Fruit fly (Drosophila melanogaster): ENCODE results near the gene mas.

mas gene

DNA sequence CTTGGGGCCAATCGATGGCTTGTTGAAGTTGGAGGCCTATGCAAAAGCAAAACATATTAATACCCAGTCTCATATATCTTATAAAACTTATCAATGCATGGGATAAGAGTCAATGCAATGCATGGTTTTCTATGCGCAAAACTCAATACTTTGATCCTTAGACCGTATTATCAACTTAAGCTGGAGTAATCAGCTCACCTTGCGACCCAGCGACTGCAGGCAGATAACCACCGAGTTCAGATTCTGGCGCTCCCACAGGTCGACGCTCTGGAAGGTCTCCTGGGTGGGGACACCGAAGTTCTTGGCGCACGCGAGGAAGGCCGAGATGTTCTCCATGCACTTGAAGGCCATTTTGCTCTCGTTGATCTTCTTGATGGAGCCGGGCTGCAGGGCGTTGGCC is 52.2 kb downstream of the mas start:
- TF ChIP-seq Myc (optimal IDR thresholded peaks at IDR 0.05) (no peak), dsf (GFP tag; optimal IDR thresholded peaks at IDR 0.05; ENCODE audit: borderline replicate concordance) (no peak), lola (GFP tag; optimal IDR thresholded peaks at IDR 0.05) (no peak), Hr83 (GFP tag; optimal IDR thresholded peaks at IDR 0.05; ENCODE audit: poor library complexity, severe bottlenecking) (no peak)

DNA sequence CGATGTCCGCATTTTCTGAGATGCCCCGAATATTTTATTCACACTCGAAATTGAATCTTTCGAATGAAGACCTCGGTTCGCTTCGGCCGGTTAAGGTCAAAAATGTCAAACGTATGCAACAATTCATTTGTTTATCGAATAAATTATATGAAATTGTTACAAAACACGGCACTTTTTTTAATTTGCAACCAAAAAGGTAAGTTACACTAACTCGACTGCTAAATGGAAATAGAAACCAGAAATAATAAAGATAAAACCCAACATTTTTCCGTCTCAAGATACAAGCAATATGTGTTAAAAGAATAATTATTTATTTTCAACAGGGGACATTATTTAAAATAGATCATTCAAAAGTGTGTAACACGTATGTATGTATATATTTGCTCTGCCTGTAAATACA is 53.3 kb downstream of the mas start:
- no peak for TF ChIP-seq usp (GFP tag; optimal IDR thresholded peaks at IDR 0.05)
- no peak for TF ChIP-seq dl (GFP tag; optimal IDR thresholded peaks at IDR 0.05; ENCODE audit: insufficient read depth in 1 of 2, partially characterized antibody in 2 of 2)
- TF ChIP-seq tai (GFP tag; optimal IDR thresholded peaks at IDR 0.05), result no peak
- TF ChIP-seq sage (GFP tag; optimal IDR thresholded peaks at IDR 0.05), result no peak
- no peak for TF ChIP-seq Sp1 (GFP tag; optimal IDR thresholded peaks at IDR 0.05)
- TF ChIP-seq fru (GFP tag; optimal IDR thresholded peaks at IDR 0.05), result no peak
- no peak for TF ChIP-seq jim (GFP tag; optimal IDR thresholded peaks at IDR 0.05)
- TF ChIP-seq Dif (GFP tag; optimal IDR thresholded peaks at IDR 0.05; ENCODE audit: partially characterized antibody), result no peak
- no peak for TF ChIP-seq ey (GFP tag; optimal IDR thresholded peaks at IDR 0.05)
- no peak for TF ChIP-seq GATAd (GFP tag; optimal IDR thresholded peaks at IDR 0.05)
- no peak for TF ChIP-seq rgr (GFP tag; optimal IDR thresholded peaks at IDR 0.05)
- TF ChIP-seq brk (GFP tag; optimal IDR thresholded peaks at IDR 0.05), result no peak
- TF ChIP-seq sv (GFP tag; optimal IDR thresholded peaks at IDR 0.05), result no peak
- no peak for TF ChIP-seq OdsH (GFP tag; optimal IDR thresholded peaks at IDR 0.05)
- TF ChIP-seq br (GFP tag; optimal IDR thresholded peaks at IDR 0.05), result no peak
- TF ChIP-seq woc (GFP tag; optimal IDR thresholded peaks at IDR 0.05), result no peak
- no peak for TF ChIP-seq h (GFP tag; optimal IDR thresholded peaks at IDR 0.05)
- TF ChIP-seq foxo (GFP tag; optimal IDR thresholded peaks at IDR 0.05), result no peak

Measured in whole organism, wandering third instar larva.